Worm (Caenorhabditis elegans): ENCODE measurements around the gene C04B4.1.

ce11 chrX:12320737-12321136 is 40.2 kb downstream of the C04B4.1 start, which contains the start of gene ceh-40:
- TF ChIP-seq ham-2 (GFP tag; optimal IDR thresholded peaks at IDR 0.05) (no peak), nhr-2 (tag; optimal IDR thresholded peaks at IDR 0.05) (peak; percentile 74), nhr-28 (tag; optimal IDR thresholded peaks at IDR 0.05) (no peak), mep-1 (tag; optimal IDR thresholded peaks at IDR 0.05) (no peak), snpc-4 (tag; optimal IDR thresholded peaks at IDR 0.05) (no peak), ztf-11 (tag; optimal IDR thresholded peaks at IDR 0.05) (no peak), nhr-12 (tag; optimal IDR thresholded peaks at IDR 0.05) (no peak), ces-1 (GFP tag; optimal IDR thresholded peaks at IDR 0.05) (no peak), pha-4 (tag; optimal IDR thresholded peaks at IDR 0.05) (no peak), lin-13 (tag; optimal IDR thresholded peaks at IDR 0.05) (no peak), nhr-76 (tag; optimal IDR thresholded peaks at IDR 0.05) (no peak), lin-32 (GFP tag; optimal IDR thresholded peaks at IDR 0.05) (no peak)

Data from whole organism, mixed stage, embryonic.